Fruit fly (Drosophila melanogaster): ENCODE data around the gene Trmt112.

The Trmt112 gene

dm6 chr3L:21176935-21177581, 39.6 kb downstream of the Trmt112 start (continued):
- TF ChIP-seq dmrt99B (tag; optimal IDR thresholded peaks at IDR 0.05), result no peak
- TF ChIP-seq lilli (GFP tag; optimal IDR thresholded peaks at IDR 0.05), result peak; percentile 80
- TF ChIP-seq CG6683 (GFP tag; optimal IDR thresholded peaks at IDR 0.05), result peak; percentile 36
- peak; percentile 30 for TF ChIP-seq exex (tag; optimal IDR thresholded peaks at IDR 0.05)
- TF ChIP-seq CG33557 (GFP tag; optimal IDR thresholded peaks at IDR 0.05), result no peak
- peak; percentile 30 for TF ChIP-seq CG13123 (GFP tag; optimal IDR thresholded peaks at IDR 0.05)
- TF ChIP-seq sug (tag; optimal IDR thresholded peaks at IDR 0.05), result peak; percentile 24
- peak; percentile 57 for TF ChIP-seq scrt (GFP tag; optimal IDR thresholded peaks at IDR 0.05)
- no peak for TF ChIP-seq dimm (GFP tag; IDR thresholded peaks at IDR 0.05)
- peak; percentile 71 for TF ChIP-seq D19B (GFP tag; optimal IDR thresholded peaks at IDR 0.05)
- no peak for TF ChIP-seq insv (GFP tag; optimal IDR thresholded peaks at IDR 0.05)
- TF ChIP-seq CTCF (GFP tag; optimal IDR thresholded peaks at IDR 0.05), result no peak
- peak; percentile 52 for TF ChIP-seq CG8281 (tag; optimal IDR thresholded peaks at IDR 0.05)
- peak; percentile 49 for TF ChIP-seq CG12219 (GFP tag; optimal IDR thresholded peaks at IDR 0.05)
- TF ChIP-seq CG9932 (GFP tag; IDR thresholded peaks at IDR 0.05), result peak; percentile 88
- peak; percentile 83 for TF ChIP-seq CG3281 (GFP tag; optimal IDR thresholded peaks at IDR 0.05)
- no peak for TF ChIP-seq CG8478 (optimal IDR thresholded peaks at IDR 0.05)
- TF ChIP-seq C15 (GFP tag; IDR thresholded peaks at IDR 0.05), result no peak
- TF ChIP-seq psq (GFP tag; optimal IDR thresholded peaks at IDR 0.05), result peak; percentile 20
- no peak for TF ChIP-seq CG2199 (GFP tag; IDR thresholded peaks at IDR 0.05)
- TF ChIP-seq tup (GFP tag; optimal IDR thresholded peaks at IDR 0.05), result peak; percentile 8
- no peak for TF ChIP-seq MTF-1 (GFP tag; optimal IDR thresholded peaks at IDR 0.05; ENCODE audit: borderline replicate concordance)
- no peak for TF ChIP-seq vfl (GFP tag; optimal IDR thresholded peaks at IDR 0.05)
- no peak for TF ChIP-seq gem (tag; optimal IDR thresholded peaks at IDR 0.05)
- TF ChIP-seq corto (GFP tag; optimal IDR thresholded peaks at IDR 0.05), result peak; percentile 30
- peak; percentile 83 for TF ChIP-seq lmd (GFP tag; IDR thresholded peaks at IDR 0.05)
- TF ChIP-seq CG1603 (tag; optimal IDR thresholded peaks at IDR 0.05), result no peak
- TF ChIP-seq Ada2b (GFP tag; IDR thresholded peaks at IDR 0.05), result peak; percentile 73
- TF ChIP-seq zen2 (GFP tag; IDR thresholded peaks at IDR 0.05; ENCODE audit: partially characterized antibody), result no peak
- no peak for TF ChIP-seq crc (GFP tag; optimal IDR thresholded peaks at IDR 0.05)
- TF ChIP-seq CG12155 (GFP tag; optimal IDR thresholded peaks at IDR 0.05), result peak; percentile 73
- TF ChIP-seq fu2 (GFP tag; optimal IDR thresholded peaks at IDR 0.05), result peak; percentile 51
- peak; percentile 11 for TF ChIP-seq CG15696 (tag; optimal IDR thresholded peaks at IDR 0.05)
- no peak for TF ChIP-seq Hr78 (GFP tag; optimal IDR thresholded peaks at IDR 0.05)
- TF ChIP-seq aop (GFP tag; IDR thresholded peaks at IDR 0.05), result no peak
- no peak for TF ChIP-seq CG9876 (GFP tag; optimal IDR thresholded peaks at IDR 0.05)
- TF ChIP-seq tin (GFP tag; optimal IDR thresholded peaks at IDR 0.05), result peak; percentile 12
- TF ChIP-seq Asciz (GFP tag; optimal IDR thresholded peaks at IDR 0.05), result no peak
- no peak for TF ChIP-seq CG1647 (GFP tag; optimal IDR thresholded peaks at IDR 0.05)
- TF ChIP-seq CG18599 (GFP tag; optimal IDR thresholded peaks at IDR 0.05), result peak; percentile 80
- no peak for TF ChIP-seq CG15073 (GFP tag; optimal IDR thresholded peaks at IDR 0.05)
- no peak for TF ChIP-seq Doc3 (GFP tag; IDR thresholded peaks at IDR 0.05; ENCODE audit: partially characterized antibody)
- no peak for TF ChIP-seq CG31388 (GFP tag; optimal IDR thresholded peaks at IDR 0.05)
- TF ChIP-seq luna (GFP tag; optimal IDR thresholded peaks at IDR 0.05), result no peak
- no peak for TF ChIP-seq btn (GFP tag; optimal IDR thresholded peaks at IDR 0.05)
- peak; percentile 37 for TF ChIP-seq phol (tag; optimal IDR thresholded peaks at IDR 0.05)
- peak; percentile 93 for TF ChIP-seq CG2120 (GFP tag; optimal IDR thresholded peaks at IDR 0.05)
- TF ChIP-seq CG3995 (GFP tag; optimal IDR thresholded peaks at IDR 0.05), result no peak
- TF ChIP-seq CG13775 (GFP tag; optimal IDR thresholded peaks at IDR 0.05), result peak; percentile 61
- 0 out of 2 replicates have a peak, but pooled peaks have one; percentile 18 for TF ChIP-seq CG4404 (GFP tag; IDR thresholded peaks at IDR 0.05)
